Worm (Caenorhabditis elegans) whole organism, late embryonic: ENCODE data around the gene ins-7.

ENCODE experiments used
- C08G9.2 ChIP-seq: sonication (generic microtip); optimal IDR thresholded peaks from 2 replicates; lab custom pipeline; 2016; ENCODE audit warnings: mild to moderate bottlenecking, missing genetic modification characterization, moderate library complexity, missing compliant biosample characterization
- C38D4.7 ChIP-seq: fragments of 200-800 bp; sonication (Bioruptor generic); optimal IDR thresholded peaks from 2 replicates; lab custom pipeline; 2018; ENCODE audit warnings: mild to moderate bottlenecking, missing genetic modification characterization, moderate library complexity, missing compliant biosample characterization
- ahr-1 ChIP-seq: sonication (generic microtip); optimal IDR thresholded peaks from 2 replicates; lab custom pipeline; 2016; ENCODE audit warnings: missing genetic modification characterization, missing compliant biosample characterization
- ceh-14 ChIP-seq: sonication (generic microtip); optimal IDR thresholded peaks from 2 replicates; lab custom pipeline; 2016; ENCODE audit warnings: missing genotype, missing genetic modification characterization, missing compliant biosample characterization
- ceh-19 ChIP-seq: fragments of 200-800 bp; sonication (Bioruptor generic); optimal IDR thresholded peaks from 2 replicates; lab custom pipeline; 2018; ENCODE audit warnings: mild to moderate bottlenecking, missing genetic modification characterization, missing compliant biosample characterization
- ceh-2 ChIP-seq: sonication (generic microtip); optimal IDR thresholded peaks from 2 replicates; lab custom pipeline; 2016; ENCODE audit warnings: missing genotype, missing genetic modification characterization, missing compliant biosample characterization
- ceh-31 ChIP-seq: sonication (generic microtip); optimal IDR thresholded peaks from 2 replicates; lab custom pipeline; 2016; ENCODE audit warnings: missing genetic modification characterization, missing compliant biosample characterization
- dve-1 ChIP-seq: sonication (generic microtip); optimal IDR thresholded peaks from 2 replicates; lab custom pipeline; 2017; ENCODE audit warnings: antibody characterized with exemption, mild to moderate bottlenecking, missing genetic modification characterization, missing compliant biosample characterization
- elt-4 ChIP-seq: sonication (generic microtip); optimal IDR thresholded peaks from 2 replicates; lab custom pipeline; 2016; ENCODE audit warnings: missing genetic modification characterization, missing compliant biosample characterization
- fkh-10 ChIP-seq: fragments of 150-350 bp; optimal IDR thresholded peaks from 2 replicates; lab custom pipeline; 2014; ENCODE audit warnings: missing biosample characterization, missing genetic modification reagents, missing genetic modification characterization
- fkh-6 ChIP-seq: sonication (generic microtip); optimal IDR thresholded peaks from 2 replicates; lab custom pipeline; 2016; ENCODE audit warnings: missing genetic modification characterization, missing compliant biosample characterization
- gmeb-2 ChIP-seq: sonication (generic microtip); optimal IDR thresholded peaks from 2 replicates; lab custom pipeline; 2016; ENCODE audit warnings: missing genetic modification characterization, inconsistent platforms, missing compliant biosample characterization
- hlh-15 ChIP-seq: sonication (generic microtip); optimal IDR thresholded peaks from 2 replicates; lab custom pipeline; 2016; ENCODE audit warnings: missing genetic modification characterization, missing compliant biosample characterization
- hlh-6 ChIP-seq: sonication (generic microtip); optimal IDR thresholded peaks from 2 replicates; lab custom pipeline; 2016; ENCODE audit warnings: missing genotype, missing genetic modification characterization, missing compliant biosample characterization
- lim-6 ChIP-seq: sonication (generic microtip); optimal IDR thresholded peaks from 2 replicates; lab custom pipeline; 2016; ENCODE audit warnings: missing genetic modification characterization, missing compliant biosample characterization
- npax-4 ChIP-seq: sonication (generic microtip); optimal IDR thresholded peaks from 2 replicates; lab custom pipeline; 2016; ENCODE audit warnings: missing genetic modification characterization, missing compliant biosample characterization
- odd-2 ChIP-seq: sonication (generic microtip); optimal IDR thresholded peaks from 2 replicates; lab custom pipeline; 2017; ENCODE audit warnings: antibody characterized with exemption, mild to moderate bottlenecking, missing genetic modification characterization, missing compliant biosample characterization
- pha-2 ChIP-seq: sonication (generic microtip); optimal IDR thresholded peaks from 2 replicates; lab custom pipeline; 2017; ENCODE audit warnings: mild to moderate bottlenecking, missing genetic modification characterization, missing compliant biosample characterization
- pqm-1 ChIP-seq: sonication (generic microtip); optimal IDR thresholded peaks from 2 replicates; lab custom pipeline; 2016; ENCODE audit warnings: missing genetic modification characterization, missing compliant biosample characterization
- pros-1 ChIP-seq: fragments of 150-350 bp; optimal IDR thresholded peaks from 2 replicates; lab custom pipeline; 2014; ENCODE audit warnings: missing biosample characterization, missing genetic modification reagents, missing genetic modification characterization
- ref-2 ChIP-seq: sonication (generic microtip); optimal IDR thresholded peaks from 2 replicates; lab custom pipeline; 2016; ENCODE audit warnings: missing genetic modification characterization, missing compliant biosample characterization
- sdc-2 ChIP-seq: sonication (generic microtip); optimal IDR thresholded peaks from 2 replicates; lab custom pipeline; 2016; ENCODE audit warnings: missing genotype, missing genetic modification characterization, missing compliant biosample characterization
- syd-9 ChIP-seq: sonication (generic microtip); optimal IDR thresholded peaks from 2 replicates; lab custom pipeline; 2016; ENCODE audit warnings: mild to moderate bottlenecking, missing genetic modification characterization, moderate library complexity, missing compliant biosample characterization
- unc-42 ChIP-seq: sonication (generic microtip); optimal IDR thresholded peaks from 2 replicates; lab custom pipeline; 2016; ENCODE audit warnings: missing genotype, missing genetic modification characterization, missing compliant biosample characterization
- ztf-16 ChIP-seq: sonication (generic microtip); optimal IDR thresholded peaks from 2 replicates; lab custom pipeline; 2017; ENCODE audit warnings: missing genetic modification characterization, missing compliant biosample characterization

ins-7 gene

DNA sequence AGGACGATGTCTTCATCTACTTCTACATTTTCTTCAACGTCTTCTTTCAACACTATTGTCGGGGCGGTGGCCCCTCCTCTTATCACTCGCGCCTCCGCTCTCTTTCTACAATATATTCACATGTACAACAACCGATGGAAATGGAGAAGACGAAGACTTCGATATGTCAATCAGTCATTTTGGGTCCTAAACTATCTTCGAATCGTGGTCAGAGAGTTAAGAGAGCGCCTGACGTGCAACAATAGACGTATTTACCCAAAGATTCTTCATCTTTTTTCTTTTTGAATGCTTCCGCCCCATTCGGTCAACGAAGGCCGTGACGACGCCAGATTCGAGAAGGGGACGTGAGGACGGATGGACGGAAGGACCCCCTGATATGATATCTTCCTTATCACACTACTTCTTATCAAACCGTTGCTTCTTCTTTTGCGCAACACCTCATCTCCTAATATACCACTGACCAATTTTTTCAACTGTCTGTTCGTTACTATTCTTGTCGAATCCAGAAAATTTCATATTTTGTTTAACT is 49.6 kb downstream of the ins-7 start:
- TF ChIP-seq sdc-2 (tag; lab: Kevin White, UChicago) (no peak), gmeb-2 (tag; lab: Kevin White, UChicago) (no peak), ref-2 (tag; lab: Kevin White, UChicago) (no peak), lim-6 (tag; lab: Kevin White, UChicago) (no peak), hlh-15 (no peak), C38D4.7 (GFP tag; lab: Kevin White, UChicago) (no peak), ceh-2 (tag; lab: Kevin White, UChicago) (no peak), ceh-31 (tag; lab: Kevin White, UChicago) (no peak), ceh-14 (tag; lab: Kevin White, UChicago) (no peak), npax-4 (tag; lab: Kevin White, UChicago) (no peak), pqm-1 (no peak), ztf-16 (tag; lab: Kevin White, UChicago) (no peak), pros-1 (no peak), fkh-10 (GFP tag; lab: Kevin White, UChicago) (no peak), syd-9 (tag; lab: Kevin White, UChicago) (no peak), hlh-6 (tag; lab: Kevin White, UChicago) (no peak), ceh-19 (GFP tag; lab: Kevin White, UChicago) (no peak), C08G9.2 (no peak), pha-2 (no peak), unc-42 (tag; lab: Kevin White, UChicago) (no peak)

DNA sequence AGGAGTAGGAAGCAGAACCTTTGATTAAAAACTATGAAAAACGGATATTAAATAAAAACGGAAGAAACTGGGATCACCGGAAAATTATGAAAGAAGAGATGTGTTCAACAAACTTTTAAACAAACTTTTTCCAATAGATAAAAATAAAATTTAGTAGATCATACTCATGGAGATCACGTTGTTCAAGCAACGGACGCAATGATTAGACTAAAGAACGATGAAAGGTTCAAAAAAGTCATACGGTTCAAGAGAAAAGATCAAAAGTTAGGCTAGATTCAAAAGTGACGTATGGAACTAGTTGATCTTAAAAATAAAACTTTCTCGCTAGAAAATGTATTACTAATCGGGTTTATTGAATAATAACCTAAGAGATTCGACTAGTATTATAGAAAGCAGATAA is 50.6 kb downstream of the ins-7 start:
- TF ChIP-seq npax-4 (tag; lab: Kevin White, UChicago), result no peak
- no peak for TF ChIP-seq dve-1 (tag; lab: Kevin White, UChicago)
- no peak for TF ChIP-seq elt-4
- TF ChIP-seq sdc-2 (tag; lab: Kevin White, UChicago), result no peak
- TF ChIP-seq odd-2 (tag; lab: Kevin White, UChicago), result no peak
- no peak for TF ChIP-seq ahr-1 (tag; lab: Kevin White, UChicago)
- no peak for TF ChIP-seq fkh-6 (tag; lab: Kevin White, UChicago)
